Fruit fly (Drosophila melanogaster) whole organism, embryonic: Measurements from ENCODE around the gene CG31798.

Experiments
- ATbp ChIP-seq: fragments of 200-800 bp; sonication (Bioruptor generic); optimal IDR thresholded peaks from 2 replicates; lab custom pipeline; 2017; ENCODE audit warnings: missing biosample characterization, mild to moderate bottlenecking, missing genetic modification characterization, missing genetic modification reagents
- Atf-2 ChIP-seq: fragments of 200-800 bp; sonication (Bioruptor generic); optimal IDR thresholded peaks from 2 replicates; lab custom pipeline; 2016; ENCODE audit warnings: missing biosample characterization, missing genetic modification characterization
- Bgb ChIP-seq: fragments of 200-800 bp; sonication (Bioruptor generic); IDR thresholded peaks from 2 replicates; pipeline ENCODE4 v1.3.6; 2022; ENCODE audit warnings: missing biosample characterization, missing genetic modification characterization; ENCODE audit not compliant: partially characterized antibody
- CG11398 ChIP-seq: fragments of 200-800 bp; sonication (Bioruptor generic); optimal IDR thresholded peaks from 2 replicates; lab custom pipeline; 2016; ENCODE audit warnings: missing biosample characterization, missing genetic modification characterization
- CG12155 ChIP-seq: fragments of 200-800 bp; sonication (Bioruptor generic); optimal IDR thresholded peaks from 3 replicates; lab custom pipeline; 2016; ENCODE audit warnings: missing biosample characterization, missing genetic modification characterization
- CG12744 ChIP-seq: fragments of 200-800 bp; sonication (Bioruptor generic); optimal IDR thresholded peaks from 2 replicates; lab custom pipeline; 2016; ENCODE audit warnings: missing biosample characterization, missing genetic modification characterization
- CG13424 ChIP-seq: fragments of 200-800 bp; sonication (Bioruptor generic); optimal IDR thresholded peaks from 2 replicates; lab custom pipeline; 2019; ENCODE audit warnings: missing biosample characterization, mild to moderate bottlenecking, missing genetic modification characterization, moderate library complexity
- CG15601 ChIP-seq: fragments of 200-800 bp; sonication (Bioruptor generic); optimal IDR thresholded peaks from 3 replicates; lab custom pipeline; 2019; ENCODE audit warnings: missing biosample characterization, mild to moderate bottlenecking, missing genetic modification characterization, moderate library complexity
- CG17186 ChIP-seq: fragments of 200-800 bp; sonication (Bioruptor generic); optimal IDR thresholded peaks from 3 replicates; lab custom pipeline; 2017; ENCODE audit warnings: missing biosample characterization, missing genetic modification reagents, missing genetic modification characterization
- CG2202 ChIP-seq: fragments of 200-800 bp; sonication (Bioruptor generic); optimal IDR thresholded peaks from 2 replicates; lab custom pipeline; 2018; ENCODE audit warnings: missing biosample characterization, mild to moderate bottlenecking, missing genetic modification characterization
- CG2712 ChIP-seq: fragments of 200-800 bp; optimal IDR thresholded peaks from 3 replicates; lab custom pipeline; 2019; ENCODE audit warnings: missing biosample characterization, mild to moderate bottlenecking, missing genetic modification characterization, moderate library complexity
- CG31224 ChIP-seq: fragments of 200-800 bp; sonication (Bioruptor generic); IDR thresholded peaks from 2 replicates; pipeline ENCODE4 v1.3.6; 2022; ENCODE audit warnings: missing biosample characterization, missing genetic modification characterization
- CG31441 ChIP-seq: fragments of 200-800 bp; sonication (Bioruptor generic); IDR thresholded peaks from 2 replicates; pipeline ENCODE4 v1.3.6; 2022; ENCODE audit warnings: missing biosample characterization, missing genetic modification characterization
- CG32532 ChIP-seq: fragments of 200-800 bp; sonication (Bioruptor generic); IDR thresholded peaks from 2 replicates; pipeline ENCODE4 v1.3.6; 2022; ENCODE audit warnings: missing biosample characterization, missing genetic modification characterization
- CG3838 ChIP-seq: fragments of 200-800 bp; sonication (Bioruptor generic); optimal IDR thresholded peaks from 3 replicates; lab custom pipeline; 2016; ENCODE audit warnings: missing biosample characterization, missing genetic modification characterization
- CG4404 ChIP-seq: fragments of 200-800 bp; sonication (Bioruptor generic); IDR thresholded peaks from 2 replicates; pipeline ENCODE4 v1.3.6; 2022; ENCODE audit warnings: missing biosample characterization, missing genetic modification characterization
- CG5180 ChIP-seq: fragments of 200-800 bp; sonication (Bioruptor generic); optimal IDR thresholded peaks from 3 replicates; lab custom pipeline; 2017; ENCODE audit warnings: missing biosample characterization, missing genetic modification characterization, mild to moderate bottlenecking, moderate library complexity, missing genetic modification reagents
- CG5953 ChIP-seq: fragments of 200-800 bp; sonication (Bioruptor generic); IDR thresholded peaks from 2 replicates; pipeline ENCODE4 v1.3.6; 2022; ENCODE audit warnings: missing biosample characterization, missing genetic modification characterization
- CG6254 ChIP-seq: fragments of 200-800 bp; sonication (Bioruptor generic); optimal IDR thresholded peaks from 3 replicates; lab custom pipeline; 2017; ENCODE audit warnings: mild to moderate bottlenecking, missing biosample characterization, missing genetic modification reagents, missing genetic modification characterization
- CG7271 ChIP-seq: fragments of 200-800 bp; sonication (Bioruptor generic); optimal IDR thresholded peaks from 2 replicates; lab custom pipeline; 2018; ENCODE audit warnings: missing biosample characterization, mild to moderate bottlenecking, missing genetic modification characterization, moderate library complexity
- CG7556 ChIP-seq: fragments of 200-800 bp; sonication (Bioruptor generic); optimal IDR thresholded peaks from 2 replicates; lab custom pipeline; 2017; ENCODE audit warnings: missing biosample characterization, mild to moderate bottlenecking, missing genetic modification characterization
- CG7987 ChIP-seq: fragments of 200-800 bp; sonication (Bioruptor generic); optimal IDR thresholded peaks from 2 replicates; lab custom pipeline; 2018; ENCODE audit warnings: missing biosample characterization, mild to moderate bottlenecking, missing genetic modification characterization, moderate library complexity
- CoRest ChIP-seq: fragments of 200-800 bp; sonication (Bioruptor generic); optimal IDR thresholded peaks from 3 replicates; lab custom pipeline; 2018; ENCODE audit warnings: missing biosample characterization, mild to moderate bottlenecking, missing genetic modification characterization, moderate library complexity
- CrebB ChIP-seq: fragments of 200-800 bp; sonication (Bioruptor generic); optimal IDR thresholded peaks from 3 replicates; lab custom pipeline; 2018; ENCODE audit warnings: missing biosample characterization, mild to moderate bottlenecking, missing genetic modification characterization
- D19B ChIP-seq: fragments of 200-800 bp; sonication (Bioruptor generic); optimal IDR thresholded peaks from 2 replicates; lab custom pipeline; 2017; ENCODE audit warnings: missing biosample characterization, mild to moderate bottlenecking, missing genetic modification characterization
- Fer2 ChIP-seq: fragments of 200-800 bp; sonication (Bioruptor generic); optimal IDR thresholded peaks from 2 replicates; lab custom pipeline; 2018; ENCODE audit warnings: missing biosample characterization, mild to moderate bottlenecking, missing genetic modification characterization, moderate library complexity
- Hmr ChIP-seq: fragments of 200-800 bp; sonication (Bioruptor generic); optimal IDR thresholded peaks from 3 replicates; lab custom pipeline; 2017; ENCODE audit warnings: mild to moderate bottlenecking, missing biosample characterization, missing genetic modification reagents, missing genetic modification characterization
- Max ChIP-seq: fragments of 200-800 bp; sonication (Bioruptor generic); optimal IDR thresholded peaks from 2 replicates; lab custom pipeline; 2016; ENCODE audit warnings: missing biosample characterization, mild to moderate bottlenecking, missing genetic modification characterization
- Med ChIP-seq: fragments of 200-800 bp; sonication (Bioruptor generic); peaks from one replicate; lab custom pipeline; 2016; ENCODE audit warnings: missing biosample characterization, missing genetic modification characterization, mild to moderate bottlenecking, inconsistent platforms, moderate library complexity
- Myb ChIP-seq: fragments of 200-800 bp; sonication (Bioruptor generic); optimal IDR thresholded peaks from 2 replicates; lab custom pipeline; 2016; ENCODE audit warnings: missing biosample characterization, missing genetic modification characterization
- Oli ChIP-seq: fragments of 200-800 bp; sonication (Bioruptor generic); optimal IDR thresholded peaks from 2 replicates; lab custom pipeline; 2018; ENCODE audit warnings: missing biosample characterization, mild to moderate bottlenecking, missing genetic modification characterization, moderate library complexity
- Poxn ChIP-seq: fragments of 200-800 bp; sonication (Bioruptor generic); IDR thresholded peaks from 2 replicates; pipeline ENCODE4 v1.3.6; 2022; ENCODE audit warnings: missing biosample characterization, missing genetic modification characterization
- Ptx1 ChIP-seq: fragments of 200-800 bp; sonication (Bioruptor generic); IDR thresholded peaks from 2 replicates; pipeline ENCODE4 v1.3.6; 2022; ENCODE audit warnings: missing biosample characterization, missing genetic modification characterization
- TFAM ChIP-seq: fragments of 200-800 bp; sonication (Bioruptor generic); optimal IDR thresholded peaks from 2 replicates; lab custom pipeline; 2017; ENCODE audit warnings: missing biosample characterization, missing genetic modification characterization, inconsistent platforms
- Taf1 ChIP-seq: fragments of 200-800 bp; sonication (Bioruptor generic); IDR thresholded peaks from 2 replicates; pipeline ENCODE4 v1.3.6; 2022; ENCODE audit warnings: missing biosample characterization, missing genetic modification characterization
- caup ChIP-seq: fragments of 200-800 bp; sonication (Bioruptor generic); optimal IDR thresholded peaks from 3 replicates; lab custom pipeline; 2017; ENCODE audit warnings: missing biosample characterization, mild to moderate bottlenecking, missing genetic modification characterization, moderate library complexity; ENCODE audit not compliant: severe bottlenecking
- chif ChIP-seq, 2 experiments: fragments of 200-800 bp; sonication (Bioruptor generic); optimal IDR thresholded peaks; 3 replicates each; lab custom pipeline; 2016; ENCODE audit warnings: missing biosample characterization in 2 of 2, missing genetic modification characterization in 2 of 2
- eve ChIP-seq, 2 experiments: fragments of >200 bp; optimal IDR thresholded peaks; 2 replicates each; lab custom pipeline; 2017; ENCODE audit warnings: missing biosample characterization in 2 of 2, missing genetic modification characterization in 2 of 2
- grn ChIP-seq: fragments of 200-800 bp; sonication (Bioruptor generic); optimal IDR thresholded peaks from 3 replicates; lab custom pipeline; 2017; ENCODE audit warnings: missing biosample characterization, missing genetic modification characterization
- inv ChIP-seq: fragments of 200-800 bp; sonication (Bioruptor generic); IDR thresholded peaks from 2 replicates; pipeline ENCODE4 v1.3.6; 2022; ENCODE audit warnings: missing biosample characterization, missing genetic modification characterization; ENCODE audit not compliant: partially characterized antibody
- lab ChIP-seq: fragments of 200-800 bp; sonication (Bioruptor generic); optimal IDR thresholded peaks from 3 replicates; lab custom pipeline; 2017; ENCODE audit warnings: missing biosample characterization, missing genetic modification characterization, mild to moderate bottlenecking, moderate library complexity, missing genetic modification reagents
- psq ChIP-seq: fragments of 200-800 bp; sonication (Bioruptor generic); optimal IDR thresholded peaks from 2 replicates; lab custom pipeline; 2017; ENCODE audit warnings: missing biosample characterization, missing genetic modification characterization
- ro ChIP-seq: fragments of 200-800 bp; sonication (Bioruptor generic); IDR thresholded peaks from 2 replicates; pipeline ENCODE4 v1.3.6; 2022; ENCODE audit warnings: missing biosample characterization, missing genetic modification characterization
- row ChIP-seq: fragments of 200-800 bp; sonication (Bioruptor generic); IDR thresholded peaks from 3 replicates; pipeline ENCODE4 v1.3.6; 2022; ENCODE audit warnings: missing biosample characterization, missing genetic modification characterization
- sens ChIP-seq: fragments of 200-800 bp; sonication (Bioruptor generic); peaks from one replicate; lab custom pipeline; 2016; ENCODE audit warnings: missing biosample characterization, missing genetic modification characterization
- slou ChIP-seq: fragments of 200-800 bp; sonication (Bioruptor generic); optimal IDR thresholded peaks from 3 replicates; lab custom pipeline; 2016; ENCODE audit warnings: missing biosample characterization, missing genetic modification characterization
- so ChIP-seq: fragments of 200-800 bp; sonication (Bioruptor generic); IDR thresholded peaks from 3 replicates; pipeline ENCODE4 v1.3.6; 2022; ENCODE audit warnings: missing biosample characterization, missing genetic modification characterization
- sr ChIP-seq: fragments of 200-800 bp; sonication (Bioruptor generic); IDR thresholded peaks from 3 replicates; pipeline ENCODE4 v1.3.6; 2022; ENCODE audit warnings: missing biosample characterization, missing genetic modification characterization
- tin ChIP-seq: fragments of 200-800 bp; sonication (Bioruptor generic); optimal IDR thresholded peaks from 3 replicates; lab custom pipeline; 2016; ENCODE audit warnings: missing biosample characterization, missing genetic modification characterization
- twi ChIP-seq: fragments of 200-800 bp; optimal IDR thresholded peaks from 2 replicates; lab custom pipeline; 2019; ENCODE audit warnings: missing biosample characterization, mild to moderate bottlenecking, missing genetic modification characterization, moderate library complexity
- usp ChIP-seq: fragments of >200 bp; optimal IDR thresholded peaks from 2 replicates; lab custom pipeline; 2017; ENCODE audit warnings: missing biosample characterization, missing genetic modification characterization
- yki ChIP-seq: fragments of >200 bp; optimal IDR thresholded peaks from 3 replicates; lab custom pipeline; 2018

The CG31798 gene

DNA sequence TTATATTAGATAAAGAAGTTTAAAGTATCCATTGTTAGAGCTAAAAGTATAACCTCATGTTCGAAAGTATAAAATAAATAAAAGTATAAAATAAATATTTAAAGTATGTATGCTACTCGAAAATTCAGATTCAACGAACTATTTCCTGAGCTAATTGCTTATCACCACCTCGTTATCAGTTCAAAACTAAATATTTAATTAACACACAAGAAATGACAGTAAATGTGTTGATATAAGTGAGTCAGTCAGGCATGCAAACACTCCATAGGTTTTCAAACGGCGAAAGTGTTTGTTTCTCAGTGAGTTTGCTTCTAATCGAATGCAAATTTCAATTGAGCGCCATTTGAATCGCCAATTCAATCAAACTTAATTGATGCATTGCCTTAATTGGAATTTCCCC, 40.3 kb downstream of the CG31798 start (continued):
- TF ChIP-seq CG17186 (GFP tag; lab: Kevin White, UChicago) = no peak
- no peak for TF ChIP-seq inv (GFP tag; lab: Robert Waterston, UW)
- TF ChIP-seq ro (GFP tag; lab: Robert Waterston, UW) = no peak
- TF ChIP-seq Ptx1 = no peak
- peak; percentile 24 for TF ChIP-seq CG5180 (GFP tag; lab: Kevin White, UChicago)
- TF ChIP-seq CG12155 (GFP tag; lab: Kevin White, UChicago) = no peak
- no peak for TF ChIP-seq CG11398
- TF ChIP-seq CG3838 (GFP tag; lab: Kevin White, UChicago) = no peak
- no peak for TF ChIP-seq Atf-2 (GFP tag; lab: Kevin White, UChicago)
- TF ChIP-seq CG13424 (tag; lab: Kevin White, UChicago) = peak; percentile 59
- TF ChIP-seq CG4404 (GFP tag; lab: Robert Waterston, UW) = no peak
- TF ChIP-seq CG2712 (tag; lab: Kevin White, UChicago) = peak; percentile 74
- peak; percentile 87 for TF ChIP-seq ATbp
- peak; percentile 44 for TF ChIP-seq Hmr
- TF ChIP-seq row (GFP tag; lab: Robert Waterston, UW) = no peak
- TF ChIP-seq CG7556 (GFP tag; lab: Kevin White, UChicago) = peak; percentile 38
- TF ChIP-seq D19B (GFP tag; lab: Kevin White, UChicago) = no peak
- TF ChIP-seq usp (GFP tag; lab: Kevin White, UChicago) = no peak
- no peak for TF ChIP-seq Bgb (GFP tag; lab: Robert Waterston, UW)
- no peak for TF ChIP-seq psq
- peak; percentile 90 for TF ChIP-seq CG2202 (tag; lab: Kevin White, UChicago)
- TF ChIP-seq CrebB (tag; lab: Kevin White, UChicago) = peak; percentile 81
- no peak for TF ChIP-seq so
- no peak for TF ChIP-seq slou (GFP tag; lab: Kevin White, UChicago)
- no peak for TF ChIP-seq twi (tag; lab: Kevin White, UChicago)
- TF ChIP-seq CG31441 (GFP tag; lab: Robert Waterston, UW) = peak; percentile 63
- no peak for TF ChIP-seq CG32532 (GFP tag; lab: Robert Waterston, UW)
- no peak for TF ChIP-seq CG31224 (GFP tag; lab: Robert Waterston, UW)
- TF ChIP-seq TFAM (GFP tag; lab: Kevin White, UChicago) = peak; percentile 10
- no peak for TF ChIP-seq Oli
- no peak for TF ChIP-seq CG5953 (GFP tag; lab: Robert Waterston, UW)
- peak; percentile 43 for TF ChIP-seq caup (GFP tag; lab: Kevin White, UChicago)
- no peak for TF ChIP-seq Myb
- TF ChIP-seq Fer2 (tag; lab: Kevin White, UChicago) = no peak
- TF ChIP-seq CG7271 (tag; lab: Kevin White, UChicago) = no peak
- TF ChIP-seq grn (GFP tag; lab: Kevin White, UChicago) = peak; percentile 22
- no peak for TF ChIP-seq CoRest (tag; lab: Kevin White, UChicago)
- TF ChIP-seq Med (GFP tag; lab: Kevin White, UChicago) = peak; percentile 88
- TF ChIP-seq eve (GFP tag; optimal IDR thresholded peaks at IDR 0.05; lab: Kevin White, UChicago) = no peak
- peak; percentile 82 for TF ChIP-seq CG7987 (GFP tag; lab: Kevin White, UChicago)
- TF ChIP-seq sens (GFP tag; lab: Kevin White, UChicago) = peak; percentile 77
- peak; percentile 59 for TF ChIP-seq CG6254
- peak; percentile 82 for TF ChIP-seq lab (GFP tag; lab: Kevin White, UChicago)
- TF ChIP-seq Max (GFP tag; lab: Kevin White, UChicago) = peak; percentile 20
- TF ChIP-seq Poxn (GFP tag; lab: Robert Waterston, UW) = no peak
- TF ChIP-seq sr (GFP tag; lab: Robert Waterston, UW) = no peak
- no peak for TF ChIP-seq CG12744
- no peak for TF ChIP-seq yki
- peak in 1 of 2 experiments; percentile 3 for TF ChIP-seq chif (GFP tag; optimal IDR thresholded peaks at IDR 0.05; lab: Kevin White, UChicago)
- no peak for TF ChIP-seq tin
- TF ChIP-seq CG15601 (tag; lab: Kevin White, UChicago) = peak; percentile 66
- TF ChIP-seq Taf1 = no peak
